Fruit fly (Drosophila melanogaster): Measurements from ENCODE around the gene awd.
A peak's percentile ranks its signal among the peaks of the same experiment; 100 is the strongest.

The awd gene

dm6 chr3R:31771790-31772576, 26.1 kb upstream of the awd start, which contains the start of the genes betaGlu and sip3:
Gene betaGlu (minus strand): TSS chr3R:31771848.
Gene sip3 (plus strand): TSS chr3R:31772219.
- TF ChIP-seq CG33017 (tag; optimal IDR thresholded peaks at IDR 0.05): no peak
- TF ChIP-seq CG11617 (GFP tag; optimal IDR thresholded peaks at IDR 0.05): peak; percentile 31
- peak; percentile 7 for TF ChIP-seq CG1620 (GFP tag; optimal IDR thresholded peaks at IDR 0.05)
- peak; percentile 96 for TF ChIP-seq kay (GFP tag; ENCODE audit: borderline replicate concordance)
- no peak for TF ChIP-seq cnc (optimal IDR thresholded peaks at IDR 0.05)
- TF ChIP-seq tj (GFP tag; optimal IDR thresholded peaks at IDR 0.05): no peak
- TF ChIP-seq ovo (GFP tag; optimal IDR thresholded peaks at IDR 0.05): no peak
- peak; percentile 32 for TF ChIP-seq bab1 (GFP tag; optimal IDR thresholded peaks at IDR 0.05)
- peak; percentile 61 for TF ChIP-seq toe (GFP tag; optimal IDR thresholded peaks at IDR 0.05)
- no peak for TF ChIP-seq CG12768 (GFP tag; optimal IDR thresholded peaks at IDR 0.05)
- no peak for TF ChIP-seq CG5204 (GFP tag; optimal IDR thresholded peaks at IDR 0.05)
- TF ChIP-seq pad (GFP tag; optimal IDR thresholded peaks at IDR 0.05): peak; percentile 7
- TF ChIP-seq Mnt (GFP tag; optimal IDR thresholded peaks at IDR 0.05): no peak
- TF ChIP-seq CG7101 (tag; optimal IDR thresholded peaks at IDR 0.05): no peak
- TF ChIP-seq Hr96 (GFP tag; optimal IDR thresholded peaks at IDR 0.05): no peak

- no peak for TF ChIP-seq CG11617 (GFP tag; optimal IDR thresholded peaks at IDR 0.05)
- no peak for TF ChIP-seq CG1620 (GFP tag; optimal IDR thresholded peaks at IDR 0.05)
- TF ChIP-seq tj (GFP tag; optimal IDR thresholded peaks at IDR 0.05): no peak
- no peak for TF ChIP-seq CG33017 (tag; optimal IDR thresholded peaks at IDR 0.05)
- no peak for TF ChIP-seq toe (GFP tag; optimal IDR thresholded peaks at IDR 0.05)
- TF ChIP-seq cnc (optimal IDR thresholded peaks at IDR 0.05): no peak
- no peak for TF ChIP-seq bab1 (GFP tag; optimal IDR thresholded peaks at IDR 0.05)
- TF ChIP-seq kay (GFP tag; ENCODE audit: borderline replicate concordance): no peak
- TF ChIP-seq CG7045 (GFP tag; optimal IDR thresholded peaks at IDR 0.05): no peak
Measured at dm6 chr3R:31768198-31768597, 22.3 kb upstream of the awd start.

- TF ChIP-seq ovo (GFP tag; optimal IDR thresholded peaks at IDR 0.05): no peak
- no peak for TF ChIP-seq CG33017 (tag; optimal IDR thresholded peaks at IDR 0.05)
Measured at dm6 chr3R:31767528-31767927, 21.7 kb upstream of the awd start.

dm6 chr3R:31765145-31765544, 19.3 kb upstream of the awd start:
- TF ChIP-seq toe (GFP tag; optimal IDR thresholded peaks at IDR 0.05) (no peak), pad (GFP tag; optimal IDR thresholded peaks at IDR 0.05) (no peak), Mnt (GFP tag; optimal IDR thresholded peaks at IDR 0.05) (no peak), cic (GFP tag; optimal IDR thresholded peaks at IDR 0.05) (no peak), kay (GFP tag; ENCODE audit: borderline replicate concordance) (no peak), cnc (optimal IDR thresholded peaks at IDR 0.05) (no peak), Crg-1 (GFP tag; optimal IDR thresholded peaks at IDR 0.05) (no peak), CG33017 (tag; optimal IDR thresholded peaks at IDR 0.05) (no peak), CG12768 (GFP tag; optimal IDR thresholded peaks at IDR 0.05) (no peak), CG7045 (GFP tag; optimal IDR thresholded peaks at IDR 0.05) (no peak), CG5204 (GFP tag; optimal IDR thresholded peaks at IDR 0.05) (no peak), CG1620 (GFP tag; optimal IDR thresholded peaks at IDR 0.05) (no peak), tj (GFP tag; optimal IDR thresholded peaks at IDR 0.05) (no peak), CG14711 (tag; optimal IDR thresholded peaks at IDR 0.05) (no peak), ovo (GFP tag; optimal IDR thresholded peaks at IDR 0.05) (no peak), Hr96 (GFP tag; optimal IDR thresholded peaks at IDR 0.05) (no peak), bab1 (GFP tag; optimal IDR thresholded peaks at IDR 0.05) (no peak), CG11617 (GFP tag; optimal IDR thresholded peaks at IDR 0.05) (no peak), CG7101 (tag; optimal IDR thresholded peaks at IDR 0.05) (no peak), Clk (GFP tag; optimal IDR thresholded peaks at IDR 0.05) (no peak)

DNA sequence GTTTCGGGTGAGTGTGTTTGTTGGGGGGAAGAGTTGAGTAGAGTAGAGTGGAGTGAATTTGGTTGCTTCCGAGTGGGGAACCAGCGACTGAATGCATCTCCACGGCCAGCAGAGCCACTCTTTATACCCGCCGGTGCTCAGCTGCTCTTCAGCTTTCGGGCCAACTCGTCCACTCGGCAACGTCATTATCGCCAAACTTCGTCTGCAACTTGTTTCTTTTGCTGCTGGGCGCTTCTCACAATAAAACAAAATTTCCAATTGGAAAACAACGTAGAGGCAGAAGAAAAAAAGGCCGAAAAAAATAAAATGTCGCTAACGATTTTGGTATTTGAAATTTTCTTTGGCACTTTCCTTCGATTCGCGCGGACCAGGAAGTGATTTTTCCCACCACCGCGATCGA, 18.8 kb upstream of the awd start, which contains the start of gene CG2150:
CG2150 (minus strand) TSS at position 101 of the 400 bp plus-strand sequence.
- TF ChIP-seq CG33017 (tag; optimal IDR thresholded peaks at IDR 0.05) (no peak), CG14711 (tag; optimal IDR thresholded peaks at IDR 0.05) (no peak), cic (GFP tag; optimal IDR thresholded peaks at IDR 0.05) (no peak), CG7045 (GFP tag; optimal IDR thresholded peaks at IDR 0.05) (no peak), CG5204 (GFP tag; optimal IDR thresholded peaks at IDR 0.05) (no peak), toe (GFP tag; optimal IDR thresholded peaks at IDR 0.05) (no peak), CG7101 (tag; optimal IDR thresholded peaks at IDR 0.05) (no peak), ovo (GFP tag; optimal IDR thresholded peaks at IDR 0.05) (no peak), cnc (optimal IDR thresholded peaks at IDR 0.05) (no peak), bab1 (GFP tag; optimal IDR thresholded peaks at IDR 0.05) (no peak), Hr96 (GFP tag; optimal IDR thresholded peaks at IDR 0.05) (no peak)

- no peak for TF ChIP-seq CG11617 (GFP tag; optimal IDR thresholded peaks at IDR 0.05)
- no peak for TF ChIP-seq Crg-1 (GFP tag; optimal IDR thresholded peaks at IDR 0.05)
- no peak for TF ChIP-seq tj (GFP tag; optimal IDR thresholded peaks at IDR 0.05)
- TF ChIP-seq kay (GFP tag; ENCODE audit: borderline replicate concordance): no peak
- TF ChIP-seq CG7101 (tag; optimal IDR thresholded peaks at IDR 0.05): no peak
- no peak for TF ChIP-seq CG5204 (GFP tag; optimal IDR thresholded peaks at IDR 0.05)
- TF ChIP-seq CG1620 (GFP tag; optimal IDR thresholded peaks at IDR 0.05): no peak
- no peak for TF ChIP-seq CG14711 (tag; optimal IDR thresholded peaks at IDR 0.05)
Measured at dm6 chr3R:31762672-31763071, 16.8 kb upstream of the awd start.

Measured in whole organism, adult.